Worm (Caenorhabditis elegans): ENCODE data around the gene R10E9.3.

R10E9.3 gene

DNA sequence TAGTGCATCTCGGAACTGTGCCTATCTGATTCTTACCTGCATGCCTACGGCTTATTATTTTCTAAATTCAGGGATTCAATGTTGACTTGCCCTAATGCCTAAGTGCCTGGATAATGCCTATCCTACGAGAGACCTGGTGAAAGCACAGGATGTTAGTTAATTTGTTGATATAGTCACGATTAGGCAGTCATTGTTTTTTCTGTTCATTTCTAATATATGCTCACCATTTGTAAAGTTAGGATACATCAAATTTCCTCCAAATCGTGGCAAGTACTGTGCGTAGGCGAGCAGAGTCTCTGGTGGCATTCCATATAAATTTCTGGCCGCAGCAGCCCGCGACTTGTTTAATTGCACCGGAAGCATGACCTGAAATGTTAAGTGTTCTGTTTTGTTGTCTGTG lies 6.1 kb downstream of the R10E9.3 start:
- TF ChIP-seq lin-29 (GFP tag; IDR thresholded peaks at IDR 0.05), result no peak
- peak in 1 of 2 experiments; percentile 93 for TF ChIP-seq unc-62 (GFP tag; optimal IDR thresholded peaks at IDR 0.05 in 1 of 2)
- no peak for TF ChIP-seq unc-62 (tag; optimal IDR thresholded peaks at IDR 0.05)

DNA sequence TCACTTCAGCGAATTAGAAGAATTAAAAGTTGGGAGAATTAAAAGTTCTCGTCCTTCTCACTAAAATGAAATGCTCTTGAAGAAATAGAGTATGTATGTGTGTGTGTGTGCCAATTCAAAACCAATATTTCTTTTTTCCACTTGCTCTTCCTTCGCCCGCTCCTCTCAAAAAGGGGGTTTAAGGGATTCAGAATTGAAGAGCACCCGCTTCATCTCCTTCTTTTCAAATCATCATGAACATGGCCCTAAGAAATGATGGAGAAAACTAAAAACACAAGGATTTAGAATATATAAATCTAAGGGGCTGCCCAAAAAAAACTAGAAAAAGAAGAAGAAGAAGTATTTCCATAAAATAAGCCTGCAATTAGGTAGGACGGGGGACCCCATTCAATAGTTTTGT lies 9.1 kb downstream of the R10E9.3 start:
- TF ChIP-seq unc-62 (GFP tag; optimal IDR thresholded peaks at IDR 0.05 in 1 of 2), result peak in 1 of 2 experiments; percentile 91
- TF ChIP-seq unc-62 (tag; optimal IDR thresholded peaks at IDR 0.05), result no peak
- no peak for TF ChIP-seq nhr-6 (tag; optimal IDR thresholded peaks at IDR 0.05)

DNA sequence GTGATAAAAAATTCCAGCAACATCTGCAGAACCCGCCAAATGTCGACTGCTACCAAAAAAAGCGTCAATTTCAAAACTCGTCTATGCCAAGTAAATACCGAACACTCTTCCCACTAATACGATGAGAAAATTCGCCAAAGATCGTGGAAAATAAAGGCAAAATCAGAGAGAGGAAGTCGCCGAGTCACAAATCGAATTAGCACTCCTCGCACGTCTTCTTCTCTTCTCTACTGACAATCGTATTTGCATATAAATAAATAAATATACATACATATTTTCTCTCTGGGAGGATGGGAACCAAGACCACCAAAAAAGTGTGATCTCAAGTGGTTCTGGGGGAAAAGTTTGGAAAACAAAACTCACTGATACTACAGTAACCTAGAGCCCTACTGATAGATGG lies 10.4 kb downstream of the R10E9.3 start:
- TF ChIP-seq php-3 (GFP tag; IDR thresholded peaks at IDR 0.05), result no peak
- TF ChIP-seq ces-1 (GFP tag; optimal IDR thresholded peaks at IDR 0.05), result peak; percentile 79

DNA sequence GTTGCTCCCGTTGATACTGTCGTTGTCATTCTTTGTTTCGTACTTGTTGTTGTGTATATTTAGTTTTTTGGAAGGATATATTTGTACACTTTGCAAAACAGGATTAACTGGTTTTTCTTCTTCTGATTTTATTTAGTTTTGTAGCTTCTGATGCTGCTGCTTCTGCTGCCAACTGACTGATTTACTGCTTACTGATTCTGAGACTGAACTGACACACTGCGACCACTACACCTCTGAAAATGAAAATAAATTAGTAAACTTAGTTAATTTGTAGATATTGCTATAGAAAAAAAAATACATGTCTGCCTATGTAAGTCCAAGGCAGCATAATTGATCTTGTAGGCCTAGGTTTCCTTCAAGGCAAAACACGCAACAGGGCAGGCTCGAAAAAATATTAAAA lies 12.7 kb downstream of the R10E9.3 start, which contains the start of gene R10E9.4:
R10E9.4 (minus strand) TSS at position 101 of the 400 bp plus-strand sequence.
- peak; percentile 41 for TF ChIP-seq aha-1 (tag)
- TF ChIP-seq ceh-82 (tag; optimal IDR thresholded peaks at IDR 0.05), result no peak

DNA sequence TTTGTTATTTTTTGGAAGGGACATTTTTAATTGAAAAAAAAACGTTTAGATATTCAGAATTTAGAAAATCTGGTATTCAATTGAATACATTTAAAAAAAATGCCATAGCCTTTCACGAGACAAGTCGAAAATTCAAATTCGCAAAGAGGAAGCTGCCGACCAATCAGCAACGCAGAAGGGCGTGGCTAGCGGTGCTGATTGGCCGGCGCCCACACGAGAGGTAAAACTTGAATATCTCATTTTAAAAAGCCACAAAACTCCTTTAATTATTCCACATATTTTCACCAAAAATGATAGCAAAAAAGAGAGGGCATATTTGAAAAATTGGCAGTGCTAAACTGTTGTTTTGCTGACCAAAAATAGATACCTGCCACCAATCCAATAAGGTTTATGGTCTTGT lies 14.5 kb downstream of the R10E9.3 start:
- TF ChIP-seq arid-1 (GFP tag; conservative IDR thresholded peaks at IDR 0.05), result no peak
- no peak for TF ChIP-seq nhr-42 (GFP tag; IDR thresholded peaks at IDR 0.05)
- no peak for TF ChIP-seq saeg-2 (GFP tag; IDR thresholded peaks at IDR 0.05)
- TF ChIP-seq nhr-41 (GFP tag; IDR thresholded peaks at IDR 0.05), result no peak
- no peak for TF ChIP-seq ces-1 (GFP tag; optimal IDR thresholded peaks at IDR 0.05)
- no peak for TF ChIP-seq zip-11 (GFP tag; IDR thresholded peaks at IDR 0.05)
- TF ChIP-seq hlh-30 (tag; optimal IDR thresholded peaks at IDR 0.05; ENCODE audit: insufficient read depth), result no peak
- TF ChIP-seq jun-1 (tag; optimal IDR thresholded peaks at IDR 0.05), result no peak
- no peak for TF ChIP-seq Y105C5A.15 (GFP tag; IDR thresholded peaks at IDR 0.05)
- no peak for TF ChIP-seq D1046.2 (GFP tag; IDR thresholded peaks at IDR 0.05)
- no peak for TF ChIP-seq snpc-1.2 (GFP tag; IDR thresholded peaks at IDR 0.05)
- no peak for TF ChIP-seq egl-43 (GFP tag; IDR thresholded peaks at IDR 0.05)
- no peak for TF ChIP-seq rbr-2 (tag; optimal IDR thresholded peaks at IDR 0.05)
- no peak for TF ChIP-seq T26A8.4 (GFP tag; IDR thresholded peaks at IDR 0.05)
- no peak for TF ChIP-seq duxl-1 (tag; optimal IDR thresholded peaks at IDR 0.05; ENCODE audit: poor library complexity)
- TF ChIP-seq nhr-10 (tag; optimal IDR thresholded peaks at IDR 0.05), result no peak
- TF ChIP-seq vab-7 (GFP tag; IDR thresholded peaks at IDR 0.05), result no peak
- no peak for TF ChIP-seq ctbp-1 (GFP tag; IDR thresholded peaks at IDR 0.05)

DNA sequence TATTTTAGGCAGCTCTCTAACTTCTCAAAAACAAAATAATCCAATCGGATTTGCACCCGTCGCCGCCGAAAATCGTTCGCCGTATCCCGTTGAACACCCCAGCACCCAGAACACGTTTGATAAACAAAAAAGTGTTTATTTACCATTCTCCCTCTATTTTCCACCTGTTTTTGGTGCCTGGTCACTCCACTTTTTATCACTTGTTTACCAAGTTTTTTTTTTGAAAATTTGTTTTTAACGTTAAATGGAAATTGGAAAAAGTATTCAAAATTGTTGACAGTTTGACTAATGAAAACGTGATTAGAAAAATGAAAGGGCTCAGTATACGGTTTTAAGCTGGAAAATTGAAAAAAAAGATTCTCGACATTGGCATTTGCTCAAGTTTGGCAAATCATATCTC lies 15.0 kb downstream of the R10E9.3 start:
- no peak for TF ChIP-seq nhr-6 (tag; optimal IDR thresholded peaks at IDR 0.05)
- no peak for TF ChIP-seq nhr-102 (tag; optimal IDR thresholded peaks at IDR 0.05)
- no peak for TF ChIP-seq tag-97 (GFP tag; IDR thresholded peaks at IDR 0.05)
- TF ChIP-seq daf-16 (GFP tag; optimal IDR thresholded peaks at IDR 0.05), result no peak
- peak; percentile 93 for TF ChIP-seq daf-16 (tag; optimal IDR thresholded peaks at IDR 0.05)

DNA sequence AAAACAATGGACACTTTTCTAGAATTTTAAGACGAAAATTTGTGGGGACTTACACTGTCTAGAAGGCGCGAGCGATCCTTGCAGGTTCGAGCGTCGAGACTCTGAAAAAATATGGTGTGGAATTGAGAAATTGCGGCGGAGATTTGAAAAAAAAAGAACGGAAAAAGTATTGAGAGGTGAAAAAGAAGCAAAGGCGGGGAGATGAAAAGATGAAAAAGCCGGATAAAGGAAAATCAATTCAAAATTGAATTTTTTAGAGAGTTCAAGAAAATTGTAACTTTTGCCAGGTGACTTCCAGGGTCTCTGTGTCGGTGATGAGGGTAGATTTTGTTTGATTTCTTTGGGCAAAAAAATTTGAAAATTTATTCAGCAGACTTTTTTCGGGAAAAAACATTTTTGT lies 16.3 kb downstream of the R10E9.3 start, which contains the start of gene msi-1:
msi-1 (minus strand) TSS at position 101 of the 400 bp plus-strand sequence.
- TF ChIP-seq nhr-42 (GFP tag; IDR thresholded peaks at IDR 0.05), result no peak
- TF ChIP-seq lin-38 (GFP tag; IDR thresholded peaks at IDR 0.05), result no peak
- no peak for TF ChIP-seq tra-1 (GFP tag; IDR thresholded peaks at IDR 0.05)
- no peak for TF ChIP-seq nhr-25 (tag; optimal IDR thresholded peaks at IDR 0.05; ENCODE audit: borderline replicate concordance, insufficient read depth)
- TF ChIP-seq Y48G9A.11 (GFP tag; IDR thresholded peaks at IDR 0.05), result no peak
- no peak for TF ChIP-seq hif-1 (tag; optimal IDR thresholded peaks at IDR 0.05)
- no peak for TF ChIP-seq zag-1 (tag; optimal IDR thresholded peaks at IDR 0.05)
- TF ChIP-seq lin-1 (GFP tag; IDR thresholded peaks at IDR 0.05), result no peak
- TF ChIP-seq ZK337.2 (GFP tag; IDR thresholded peaks at IDR 0.05), result no peak
- TF ChIP-seq pqm-1 (tag; optimal IDR thresholded peaks at IDR 0.05), result no peak
- no peak for TF ChIP-seq mep-1 (tag; optimal IDR thresholded peaks at IDR 0.05)
- TF ChIP-seq lin-29 (GFP tag; IDR thresholded peaks at IDR 0.05), result no peak

All from whole organism, L4 larva.